Worm (Caenorhabditis elegans): ENCODE measurements around the gene R10E4.11.

R10E4.11 gene

ce11 chrIII:4332543-4333042 is 31.8 kb upstream of the R10E4.11 start, which contains the start of gene cdk-12:
cdk-12 (plus strand) TSS chrIII:4332992.
- TF ChIP-seq snpc-4 (tag; optimal IDR thresholded peaks at IDR 0.05) (peak; percentile 34), nhr-12 (tag; optimal IDR thresholded peaks at IDR 0.05) (no peak), F13H6.1 (tag; optimal IDR thresholded peaks at IDR 0.05) (peak; percentile 16), lsy-2 (tag; optimal IDR thresholded peaks at IDR 0.05) (peak in 1 of 2 experiments; percentile 65), alr-1 (tag; optimal IDR thresholded peaks at IDR 0.05) (no peak), unc-55 (GFP tag; optimal IDR thresholded peaks at IDR 0.05) (peak; percentile 73), nhr-25 (tag; optimal IDR thresholded peaks at IDR 0.05) (no peak), ama-1 (optimal IDR thresholded peaks at IDR 0.05) (no peak), aly-2 (tag; optimal IDR thresholded peaks at IDR 0.05) (no peak), nhr-237 (tag; optimal IDR thresholded peaks at IDR 0.05) (no peak), gmeb-1 (tag; optimal IDR thresholded peaks at IDR 0.05) (peak; percentile 38), ztf-11 (tag; optimal IDR thresholded peaks at IDR 0.05) (no peak), nhr-129 (tag; optimal IDR thresholded peaks at IDR 0.05) (peak; percentile 3), lin-11 (tag; optimal IDR thresholded peaks at IDR 0.05) (no peak), lin-39 (tag; optimal IDR thresholded peaks at IDR 0.05) (no peak), crh-2 (tag; optimal IDR thresholded peaks at IDR 0.05) (peak; percentile 47), elt-1 (tag; optimal IDR thresholded peaks at IDR 0.05) (no peak), mdl-1 (tag; optimal IDR thresholded peaks at IDR 0.05) (no peak), sem-4 (tag; optimal IDR thresholded peaks at IDR 0.05) (no peak), C34F6.9 (tag; optimal IDR thresholded peaks at IDR 0.05) (peak; percentile 75), sma-9 (GFP tag; optimal IDR thresholded peaks at IDR 0.05) (peak; percentile 39), sma-9 (tag; optimal IDR thresholded peaks at IDR 0.05) (no peak), dmd-4 (tag; optimal IDR thresholded peaks at IDR 0.05) (no peak), zag-1 (tag; optimal IDR thresholded peaks at IDR 0.05) (no peak), elt-3 (tag; optimal IDR thresholded peaks at IDR 0.05) (no peak), lin-13 (GFP tag; optimal IDR thresholded peaks at IDR 0.05) (peak; percentile 26), mbf-1 (tag; optimal IDR thresholded peaks at IDR 0.05) (no peak), sma-3 (GFP tag; optimal IDR thresholded peaks at IDR 0.05) (peak; percentile 3), ZK546.5 (tag; optimal IDR thresholded peaks at IDR 0.05) (no peak)

DNA sequence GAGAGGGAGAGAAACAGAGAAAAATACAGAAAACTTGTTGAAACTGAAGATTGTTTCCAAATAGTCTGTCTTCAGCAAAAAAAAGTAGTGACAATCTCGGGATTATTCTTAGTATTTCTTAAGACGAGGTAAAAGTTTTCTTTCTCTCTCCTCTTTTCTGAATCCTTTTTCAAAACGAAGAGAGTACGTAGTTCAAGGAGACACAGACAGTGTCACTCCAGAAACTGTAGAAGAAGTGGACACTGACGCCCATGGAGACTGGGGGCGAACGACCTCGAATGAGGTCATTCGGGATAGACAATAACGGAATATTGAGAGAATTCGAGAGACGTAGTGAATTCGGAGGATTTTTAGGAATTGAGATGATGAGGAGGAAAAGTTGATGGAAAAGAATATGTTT is 30.1 kb upstream of the R10E4.11 start, which contains the start of gene gly-6:
TSS of gene gly-6 (minus strand) at position 245 of the 400 bp plus-strand sequence.
- no peak for TF ChIP-seq alr-1 (tag; optimal IDR thresholded peaks at IDR 0.05)
- peak; percentile 61 for TF ChIP-seq nhr-25 (tag; optimal IDR thresholded peaks at IDR 0.05)

- TF ChIP-seq nhr-21 (tag; optimal IDR thresholded peaks at IDR 0.05) (peak; percentile 38), fos-1 (tag; optimal IDR thresholded peaks at IDR 0.05) (peak; percentile 33), crh-2 (tag; optimal IDR thresholded peaks at IDR 0.05) (peak; percentile 12), lin-13 (GFP tag; optimal IDR thresholded peaks at IDR 0.05) (no peak), nhr-12 (tag; optimal IDR thresholded peaks at IDR 0.05) (no peak), ceh-82 (tag; optimal IDR thresholded peaks at IDR 0.05) (no peak), nhr-237 (tag; optimal IDR thresholded peaks at IDR 0.05) (no peak), elt-3 (tag; optimal IDR thresholded peaks at IDR 0.05) (no peak), dmd-4 (tag; optimal IDR thresholded peaks at IDR 0.05) (no peak), ztf-1 (GFP tag; conservative IDR thresholded peaks at IDR 0.05) (no peak), nhr-25 (tag; optimal IDR thresholded peaks at IDR 0.05) (peak; percentile 26), mbf-1 (tag; optimal IDR thresholded peaks at IDR 0.05) (no peak), blmp-1 (tag; optimal IDR thresholded peaks at IDR 0.05; ENCODE audit: insufficient read depth) (peak; percentile 66), lin-39 (tag; optimal IDR thresholded peaks at IDR 0.05) (no peak), nhr-11 (tag; optimal IDR thresholded peaks at IDR 0.05) (no peak)
Measured at ce11 chrIII:4328208-4328987, 27.6 kb upstream of the R10E4.11 start.

- TF ChIP-seq ztf-1 (GFP tag; conservative IDR thresholded peaks at IDR 0.05) (no peak), elt-1 (tag; optimal IDR thresholded peaks at IDR 0.05) (no peak), mdl-1 (tag; optimal IDR thresholded peaks at IDR 0.05) (no peak)
Measured at ce11 chrIII:4323859-4324258, 23.0 kb upstream of the R10E4.11 start, which contains the start of gene H38K22.9. H38K22.9 (plus strand) TSS chrIII:4324159.

Data from whole organism, L2 larva.